Fruit fly (Drosophila melanogaster): Measurements from ENCODE around the gene CG11563.

Gene CG11563

dm6 chr3R:31762672-31763071 lies 25.8 kb downstream of the CG11563 start (continued):
- TF ChIP-seq ssp (GFP tag; IDR thresholded peaks at IDR 0.05) (no peak), Sin3A (optimal IDR thresholded peaks at IDR 0.05) (no peak), chinmo (GFP tag; IDR thresholded peaks at IDR 0.05; ENCODE audit: partially characterized antibody) (no peak), CG13775 (GFP tag; optimal IDR thresholded peaks at IDR 0.05) (no peak), Ptx1 (GFP tag; IDR thresholded peaks at IDR 0.05) (no peak), chn (GFP tag; optimal IDR thresholded peaks at IDR 0.05) (no peak), CG31365 (tag; optimal IDR thresholded peaks at IDR 0.05) (no peak), Mad (GFP tag; optimal IDR thresholded peaks at IDR 0.05) (no peak), Adf1 (GFP tag; IDR thresholded peaks at IDR 0.05) (no peak), CG1603 (tag; optimal IDR thresholded peaks at IDR 0.05) (peak; percentile 30), sna (GFP tag; IDR thresholded peaks at IDR 0.05; ENCODE audit: partially characterized antibody) (no peak), slou (GFP tag; optimal IDR thresholded peaks at IDR 0.05) (no peak), CG3726 (GFP tag; IDR thresholded peaks at IDR 0.05) (no peak), CG9797 (GFP tag; optimal IDR thresholded peaks at IDR 0.05) (no peak), ham (GFP tag; IDR thresholded peaks at IDR 0.05) (no peak), CG1024 (GFP tag; IDR thresholded peaks at IDR 0.05) (no peak), CG14965 (GFP tag; optimal IDR thresholded peaks at IDR 0.05; ENCODE audit: borderline replicate concordance) (no peak), Blimp-1 (GFP tag; optimal IDR thresholded peaks at IDR 0.05) (peak; percentile 45), ems (GFP tag; optimal IDR thresholded peaks at IDR 0.05) (no peak), yki (optimal IDR thresholded peaks at IDR 0.05) (no peak), Drgx (GFP tag; IDR thresholded peaks at IDR 0.05) (peak; percentile 73), lbe (GFP tag; optimal IDR thresholded peaks at IDR 0.05) (no peak), CG2678 (tag; optimal IDR thresholded peaks at IDR 0.05) (no peak), phol (tag; optimal IDR thresholded peaks at IDR 0.05) (peak; percentile 5), fd96Cb (tag; optimal IDR thresholded peaks at IDR 0.05) (no peak), CG4617 (GFP tag; optimal IDR thresholded peaks at IDR 0.05; ENCODE audit: borderline replicate concordance) (no peak), HLH4C (GFP tag; IDR thresholded peaks at IDR 0.05; ENCODE audit: partially characterized antibody) (no peak), CG13424 (tag; optimal IDR thresholded peaks at IDR 0.05) (no peak), CG1602 (GFP tag; optimal IDR thresholded peaks at IDR 0.05) (no peak), slp2 (GFP tag; optimal IDR thresholded peaks at IDR 0.05) (no peak), da (GFP tag; optimal IDR thresholded peaks at IDR 0.05) (no peak), CG13296 (GFP tag; optimal IDR thresholded peaks at IDR 0.05) (no peak)

- TF ChIP-seq CG13894 (tag; optimal IDR thresholded peaks at IDR 0.05) (no peak), Deaf1 (tag; optimal IDR thresholded peaks at IDR 0.05) (peak; percentile 55), MESR4 (GFP tag; optimal IDR thresholded peaks at IDR 0.05) (no peak), maf-S (GFP tag; optimal IDR thresholded peaks at IDR 0.05) (no peak), z (GFP tag; IDR thresholded peaks at IDR 0.05) (peak; percentile 45; the same call in 1 of the 3 replicates), Ptx1 (GFP tag; IDR thresholded peaks at IDR 0.05) (no peak), dpn (GFP tag; optimal IDR thresholded peaks at IDR 0.05) (no peak), nmo (GFP tag; optimal IDR thresholded peaks at IDR 0.05) (no peak), Elba2 (GFP tag; optimal IDR thresholded peaks at IDR 0.05) (no peak), Jarid2 (GFP tag; optimal IDR thresholded peaks at IDR 0.05) (no peak), HLH54F (GFP tag; optimal IDR thresholded peaks at IDR 0.05) (no peak), CG30020 (tag; optimal IDR thresholded peaks at IDR 0.05) (no peak), CG1832 (GFP tag; optimal IDR thresholded peaks at IDR 0.05) (no peak)
These were observed 27.8 kb downstream of the CG11563 start, which contains the start of gene CG2150 for dm6 chr3R:31764672-31765071. TSS of gene CG2150 (minus strand) at chr3R:31764772.
